Fruit fly (Drosophila melanogaster) whole organism, prepupa: Measurements from ENCODE around the gene PGRP-LB.

Experiments used
- Blimp-1 ChIP-seq: fragments of 200-800 bp; sonication (Bioruptor generic); optimal IDR thresholded peaks from 3 replicates; lab custom pipeline; 2017; ENCODE audit warnings: missing biosample characterization, missing genetic modification characterization, mild to moderate bottlenecking, moderate library complexity, missing genetic modification reagents
- CG10631 ChIP-seq: fragments of 200-800 bp; sonication (Bioruptor generic); optimal IDR thresholded peaks from 2 replicates; lab custom pipeline; 2016; ENCODE audit warnings: missing biosample characterization, missing genetic modification characterization
- CG10669 ChIP-seq: fragments of 200-800 bp; sonication (Bioruptor generic); optimal IDR thresholded peaks from 3 replicates; lab custom pipeline; 2018; ENCODE audit warnings: missing biosample characterization, mild to moderate bottlenecking, missing genetic modification characterization, moderate library complexity
- CG15336 ChIP-seq: fragments of 200-800 bp; sonication (Bioruptor generic); IDR thresholded peaks from 2 replicates; pipeline ENCODE4 v1.3.6; 2022; ENCODE audit warnings: missing biosample characterization, missing genetic modification characterization
- CG1621 ChIP-seq: fragments of 200-800 bp; sonication (Bioruptor generic); optimal IDR thresholded peaks from 3 replicates; lab custom pipeline; 2018; ENCODE audit warnings: missing biosample characterization, mild to moderate bottlenecking, missing genetic modification characterization
- CG16779 ChIP-seq: fragments of 200-800 bp; sonication (Bioruptor generic); optimal IDR thresholded peaks from 3 replicates; lab custom pipeline; 2017; ENCODE audit warnings: missing biosample characterization, mild to moderate bottlenecking, missing genetic modification characterization
- CG3032 ChIP-seq: fragments of 200-800 bp; optimal IDR thresholded peaks from 2 replicates; lab custom pipeline; 2019; ENCODE audit warnings: missing biosample characterization, mild to moderate bottlenecking, missing genetic modification characterization, moderate library complexity
- CG31627 ChIP-seq: fragments of 200-800 bp; sonication (Bioruptor generic); optimal IDR thresholded peaks from 3 replicates; lab custom pipeline; 2016; ENCODE audit warnings: missing biosample characterization, missing genetic modification characterization
- CG32006 ChIP-seq: fragments of 200-800 bp; sonication (Bioruptor generic); optimal IDR thresholded peaks from 3 replicates; lab custom pipeline; 2017; ENCODE audit warnings: missing biosample characterization, mild to moderate bottlenecking, missing genetic modification characterization
- CG34406 ChIP-seq: fragments of 200-800 bp; sonication (Bioruptor generic); optimal IDR thresholded peaks from 3 replicates; lab custom pipeline; 2016; ENCODE audit warnings: missing biosample characterization, missing genetic modification characterization
- CG3919 ChIP-seq: fragments of 200-800 bp; sonication (Bioruptor generic); optimal IDR thresholded peaks from 3 replicates; lab custom pipeline; 2016; ENCODE audit warnings: missing biosample characterization, missing genetic modification characterization
- CG6163 ChIP-seq: fragments of 200-800 bp; sonication (Bioruptor generic); IDR thresholded peaks from 3 replicates; pipeline ENCODE4 v1.3.6; 2022; ENCODE audit warnings: missing biosample characterization, missing genetic modification characterization
- CG6276 ChIP-seq: fragments of 200-800 bp; sonication (Bioruptor generic); optimal IDR thresholded peaks from 2 replicates; lab custom pipeline; 2017; ENCODE audit warnings: missing biosample characterization, mild to moderate bottlenecking, missing genetic modification characterization
- CG6792 ChIP-seq: fragments of 200-800 bp; sonication (Bioruptor generic); optimal IDR thresholded peaks from 3 replicates; lab custom pipeline; 2016; ENCODE audit warnings: missing biosample characterization, missing genetic modification characterization
- CG6808 ChIP-seq: fragments of 200-800 bp; sonication (Bioruptor generic); optimal IDR thresholded peaks from 3 replicates; lab custom pipeline; 2017; ENCODE audit warnings: missing biosample characterization, missing genetic modification characterization, mild to moderate bottlenecking, moderate library complexity, missing genetic modification reagents
- CG6854 ChIP-seq: fragments of 200-800 bp; sonication (Bioruptor generic); optimal IDR thresholded peaks from 2 replicates; lab custom pipeline; 2017; ENCODE audit warnings: missing biosample characterization, mild to moderate bottlenecking, missing genetic modification characterization
- CG7368 ChIP-seq: fragments of 200-800 bp; sonication (Bioruptor generic); optimal IDR thresholded peaks from 3 replicates; lab custom pipeline; 2016; ENCODE audit warnings: missing biosample characterization, missing genetic modification characterization
- CG8319 ChIP-seq: fragments of 200-800 bp; sonication (Bioruptor generic); optimal IDR thresholded peaks from 3 replicates; lab custom pipeline; 2016; ENCODE audit warnings: missing biosample characterization, missing genetic modification characterization
- CG8632 ChIP-seq: fragments of 200-800 bp; sonication (Bioruptor generic); optimal IDR thresholded peaks from 3 replicates; lab custom pipeline; 2016; ENCODE audit warnings: missing biosample characterization, missing genetic modification characterization
- CG9139 ChIP-seq: fragments of 200-800 bp; sonication (Bioruptor generic); optimal IDR thresholded peaks from 3 replicates; lab custom pipeline; 2017; ENCODE audit warnings: missing biosample characterization, mild to moderate bottlenecking, missing genetic modification characterization
- Eip75B ChIP-seq: fragments of 200-800 bp; sonication (Bioruptor generic); optimal IDR thresholded peaks from 3 replicates; lab custom pipeline; 2016; ENCODE audit warnings: missing biosample characterization, missing genetic modification characterization
- Eip78C ChIP-seq: fragments of 200-800 bp; sonication (Bioruptor generic); peaks from one replicate; lab custom pipeline; 2016; ENCODE audit warnings: missing biosample characterization, missing genetic modification characterization
- Eip93F ChIP-seq: fragments of 200-800 bp; sonication (Bioruptor generic); optimal IDR thresholded peaks from 2 replicates; lab custom pipeline; 2016; ENCODE audit warnings: missing biosample characterization, mild to moderate bottlenecking, missing genetic modification characterization
- Ets21C ChIP-seq: fragments of 200-800 bp; sonication (Bioruptor generic); optimal IDR thresholded peaks from 3 replicates; lab custom pipeline; 2016; ENCODE audit warnings: missing biosample characterization, missing genetic modification characterization
- Ets96B ChIP-seq: fragments of 200-800 bp; optimal IDR thresholded peaks from 2 replicates; lab custom pipeline; 2019; ENCODE audit warnings: missing biosample characterization, mild to moderate bottlenecking, missing genetic modification characterization, moderate library complexity
- Hr38 ChIP-seq: sonication (Bioruptor generic); optimal IDR thresholded peaks from 2 replicates; lab custom pipeline; 2016; ENCODE audit warnings: missing biosample characterization, missing genetic modification characterization
- Hr39 ChIP-seq: fragments of 200-800 bp; sonication (Bioruptor generic); optimal IDR thresholded peaks from 2 replicates; lab custom pipeline; 2016; ENCODE audit warnings: missing biosample characterization, missing genetic modification characterization
- Hr4 ChIP-seq: fragments of 200-800 bp; sonication (Bioruptor generic); optimal IDR thresholded peaks from 3 replicates; lab custom pipeline; 2016; ENCODE audit warnings: missing biosample characterization, missing genetic modification characterization
- Met ChIP-seq: fragments of 200-800 bp; sonication (Bioruptor generic); optimal IDR thresholded peaks from 3 replicates; lab custom pipeline; 2016; ENCODE audit warnings: missing biosample characterization, missing genetic modification characterization
- Smox ChIP-seq: fragments of 200-800 bp; sonication (Bioruptor generic); optimal IDR thresholded peaks from 3 replicates; lab custom pipeline; 2016; ENCODE audit warnings: missing biosample characterization, missing genetic modification characterization
- Sox102F ChIP-seq: fragments of 200-800 bp; sonication (Bioruptor generic); optimal IDR thresholded peaks from 2 replicates; lab custom pipeline; 2016; ENCODE audit warnings: missing biosample characterization, mild to moderate bottlenecking, missing genetic modification characterization
- Sox15 ChIP-seq: fragments of 200-800 bp; sonication (Bioruptor generic); optimal IDR thresholded peaks from 3 replicates; lab custom pipeline; 2016; ENCODE audit warnings: missing biosample characterization, missing genetic modification characterization
- acj6 ChIP-seq: fragments of 200-800 bp; sonication (Bioruptor generic); optimal IDR thresholded peaks from 3 replicates; lab custom pipeline; 2016; ENCODE audit warnings: missing biosample characterization, missing genetic modification characterization
- dac ChIP-seq: fragments of 200-800 bp; sonication (Bioruptor generic); optimal IDR thresholded peaks from 2 replicates; lab custom pipeline; 2017; ENCODE audit warnings: missing biosample characterization, mild to moderate bottlenecking, missing genetic modification characterization
- dsx ChIP-seq: fragments of 200-800 bp; optimal IDR thresholded peaks from 3 replicates; lab custom pipeline; 2019; ENCODE audit warnings: missing biosample characterization, mild to moderate bottlenecking, missing genetic modification characterization, moderate library complexity; ENCODE audit not compliant: poor library complexity, severe bottlenecking
- eg ChIP-seq: fragments of 200-800 bp; sonication (Bioruptor generic); IDR thresholded peaks from 3 replicates; pipeline ENCODE4 v1.3.6; 2022; ENCODE audit warnings: missing biosample characterization, missing genetic modification characterization
- esn ChIP-seq: fragments of 200-800 bp; sonication (Bioruptor generic); optimal IDR thresholded peaks from 2 replicates; lab custom pipeline; 2016; ENCODE audit warnings: missing biosample characterization, mild to moderate bottlenecking, missing genetic modification characterization, moderate library complexity
- net ChIP-seq: fragments of 200-800 bp; sonication (Bioruptor generic); optimal IDR thresholded peaks from 3 replicates; lab custom pipeline; 2016; ENCODE audit warnings: missing biosample characterization, missing genetic modification characterization
- pdm3 ChIP-seq: fragments of 200-800 bp; sonication (Bioruptor generic); optimal IDR thresholded peaks from 3 replicates; lab custom pipeline; 2016; ENCODE audit warnings: missing biosample characterization, missing genetic modification characterization
- salr ChIP-seq, 2 experiments: fragments of 200-800 bp; sonication (Bioruptor generic); optimal IDR thresholded peaks; 3 replicates each; lab custom pipeline; 2016 to 2018; ENCODE audit warnings: missing biosample characterization in 2 of 2, missing genetic modification characterization in 2 of 2, mild to moderate bottlenecking in 1 of 2
- spab ChIP-seq: fragments of 200-800 bp; sonication (Bioruptor generic); optimal IDR thresholded peaks from 2 replicates; lab custom pipeline; 2017; ENCODE audit warnings: missing biosample characterization, mild to moderate bottlenecking, missing genetic modification characterization, missing genetic modification reagents
- ss ChIP-seq, 2 experiments: fragments of 200-800 bp; sonication (Bioruptor generic); optimal IDR thresholded peaks; 2 replicates in 1 of 2; 3 replicates in 1 of 2; lab custom pipeline; 2017 to 2018; ENCODE audit warnings: mild to moderate bottlenecking in 2 of 2, missing biosample characterization in 2 of 2, missing genetic modification characterization in 2 of 2, moderate library complexity in 1 of 2
- svp ChIP-seq: fragments of 200-800 bp; sonication (Bioruptor generic); peaks from one replicate; lab custom pipeline; 2016; ENCODE audit warnings: missing biosample characterization, missing genetic modification characterization
- topi ChIP-seq: fragments of 200-800 bp; sonication (Bioruptor generic); optimal IDR thresholded peaks from 3 replicates; lab custom pipeline; 2016; ENCODE audit warnings: missing biosample characterization, missing genetic modification characterization

The PGRP-LB gene

DNA sequence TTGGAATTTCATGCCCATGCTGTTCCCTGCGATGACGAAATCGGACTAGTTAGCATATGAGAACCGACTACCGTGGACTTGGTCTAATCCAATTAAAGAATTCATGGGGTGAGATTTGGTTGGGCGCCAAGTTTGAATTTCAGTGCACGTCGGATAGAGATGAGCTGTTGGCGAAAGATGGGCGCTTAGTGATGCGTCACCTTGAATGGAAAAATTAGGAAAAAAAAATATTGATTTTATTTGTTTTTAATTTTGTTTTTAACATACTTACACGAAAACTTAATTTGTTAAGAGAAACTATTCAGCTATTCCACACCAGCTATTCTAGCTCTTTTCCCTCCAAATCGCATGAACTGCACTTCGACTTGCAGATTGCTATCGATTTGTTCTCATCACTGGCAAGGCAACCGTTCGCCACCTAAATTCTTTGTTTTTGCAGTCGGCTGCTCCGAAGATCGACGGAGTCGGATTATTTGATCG is 38.7 kb downstream of the PGRP-LB start, which contains the start of the genes ninaG and Sptz (continued):
- TF ChIP-seq esn (GFP tag; lab: Kevin White, UChicago), result peak; percentile 95
- TF ChIP-seq eg (GFP tag; lab: Robert Waterston, UW), result peak; percentile 92
- peak; percentile 98 for TF ChIP-seq svp
- TF ChIP-seq Hr4 (GFP tag; lab: Kevin White, UChicago), result no peak
- peak; percentile 50 for TF ChIP-seq Hr38 (GFP tag; lab: Kevin White, UChicago)
- TF ChIP-seq spab (GFP tag; lab: Kevin White, UChicago), result no peak
- peak; percentile 94 for TF ChIP-seq Sox15 (GFP tag; lab: Kevin White, UChicago)
- peak; percentile 76 for TF ChIP-seq Eip93F (GFP tag; lab: Kevin White, UChicago)
- TF ChIP-seq CG34406 (GFP tag; lab: Kevin White, UChicago), result peak; percentile 86
- peak; percentile 96 for TF ChIP-seq Ets21C
- TF ChIP-seq net, result peak; percentile 88
- no peak for TF ChIP-seq Met (GFP tag; lab: Kevin White, UChicago)
- TF ChIP-seq Blimp-1, result peak; percentile 76
- peak; percentile 85 for TF ChIP-seq CG1621 (tag; lab: Kevin White, UChicago)
- peak; percentile 91 for TF ChIP-seq Eip75B (GFP tag; lab: Kevin White, UChicago)
- peak; percentile 93 for TF ChIP-seq Smox (GFP tag; lab: Kevin White, UChicago)
- peak; percentile 85 for TF ChIP-seq CG8632 (GFP tag; lab: Kevin White, UChicago)
- no peak for TF ChIP-seq CG7368
- peak; percentile 89 for TF ChIP-seq dac
- peak; percentile 98 for TF ChIP-seq CG31627 (GFP tag; lab: Kevin White, UChicago)
- peak; percentile 94 for TF ChIP-seq CG10631 (GFP tag; lab: Kevin White, UChicago)
- peak; percentile 91 for TF ChIP-seq CG6792 (GFP tag; lab: Kevin White, UChicago)
- peak; percentile 84 for TF ChIP-seq CG15336 (GFP tag; lab: Robert Waterston, UW)
- peak; percentile 96 for TF ChIP-seq acj6 (GFP tag; lab: Kevin White, UChicago)
- no peak for TF ChIP-seq dsx
- TF ChIP-seq Hr39 (GFP tag; lab: Kevin White, UChicago), result peak; percentile 97
- TF ChIP-seq CG9139, result no peak
- TF ChIP-seq ss (GFP tag; optimal IDR thresholded peaks at IDR 0.05; lab: Kevin White, UChicago), result no peak
- TF ChIP-seq CG10669, result no peak
- TF ChIP-seq CG3919 (GFP tag; lab: Kevin White, UChicago), result peak; percentile 93
- TF ChIP-seq CG6163, result peak; percentile 93
- peak; percentile 88 for TF ChIP-seq Sox102F (GFP tag; lab: Kevin White, UChicago)
- peak; percentile 65 for TF ChIP-seq CG16779
- TF ChIP-seq CG3032 (tag; lab: Kevin White, UChicago), result peak; percentile 89
- peak; percentile 94 for TF ChIP-seq pdm3 (GFP tag; lab: Kevin White, UChicago)
- peak; percentile 69 for TF ChIP-seq CG6854 (GFP tag; lab: Kevin White, UChicago)
- peak; percentile 93 for TF ChIP-seq topi
- peak; percentile 98 for TF ChIP-seq Eip78C
- peak; percentile 89 for TF ChIP-seq CG8319

DNA sequence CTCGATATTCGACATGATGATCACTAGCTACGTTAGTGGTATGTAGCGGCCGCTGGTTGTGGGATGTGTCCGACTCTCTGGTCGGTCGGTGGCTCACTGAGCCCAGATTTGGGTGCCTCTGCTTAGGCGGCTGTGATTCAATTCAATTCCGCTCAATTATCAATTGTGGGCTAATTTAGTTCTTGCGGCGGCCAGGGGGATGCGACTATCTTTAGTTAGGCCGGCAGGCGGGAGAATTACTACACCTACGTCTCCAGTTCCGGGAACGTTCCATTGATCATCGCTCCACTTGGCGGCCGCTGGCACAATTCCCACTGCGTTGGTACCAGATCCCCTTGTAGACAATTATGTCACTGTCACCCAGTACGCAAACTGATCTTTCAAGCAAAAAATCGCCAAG is 41.8 kb downstream of the PGRP-LB start, which contains the start of the genes bumpel and CG45676:
bumpel (minus strand) TSS at position 101 of the 400 bp plus-strand sequence.
CG45676 (plus strand) TSS at position 318 of the 400 bp plus-strand sequence.
- TF ChIP-seq CG6792 (GFP tag; lab: Kevin White, UChicago), result no peak
- no peak for TF ChIP-seq CG7368

DNA sequence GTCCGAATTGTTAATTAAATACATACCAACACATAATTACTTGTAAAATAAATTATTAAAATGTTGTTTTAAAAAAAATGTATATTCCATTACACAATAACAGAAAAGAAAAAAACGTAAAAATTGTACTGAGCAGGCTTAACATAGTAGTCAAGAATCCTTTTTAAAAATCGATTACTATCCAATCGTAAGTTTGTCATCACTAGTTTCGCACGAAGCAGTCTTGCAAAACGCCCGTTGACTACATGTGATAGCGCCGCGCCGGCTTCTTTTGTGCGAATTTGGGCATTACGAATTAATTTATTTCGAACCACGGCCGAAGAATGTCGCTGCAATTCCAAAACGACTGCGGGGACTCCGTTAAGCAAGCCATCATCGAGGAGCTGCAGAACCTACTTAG is 48.0 kb downstream of the PGRP-LB start, which contains the start of gene Ipo9:
Ipo9 (plus strand) TSS at position 152 of the 400 bp plus-strand sequence.
- no peak for TF ChIP-seq salr (GFP tag; optimal IDR thresholded peaks at IDR 0.05; lab: Kevin White, UChicago)
- TF ChIP-seq CG3919 (GFP tag; lab: Kevin White, UChicago), result no peak
- TF ChIP-seq CG6808 (GFP tag; lab: Kevin White, UChicago), result no peak
- TF ChIP-seq CG8319, result no peak
- no peak for TF ChIP-seq CG32006 (GFP tag; lab: Kevin White, UChicago)
- TF ChIP-seq Hr4 (GFP tag; lab: Kevin White, UChicago), result no peak
- TF ChIP-seq CG15336 (GFP tag; lab: Robert Waterston, UW), result no peak
- no peak for TF ChIP-seq eg (GFP tag; lab: Robert Waterston, UW)
- TF ChIP-seq spab (GFP tag; lab: Kevin White, UChicago), result no peak
- TF ChIP-seq dsx, result no peak
- no peak for TF ChIP-seq CG31627 (GFP tag; lab: Kevin White, UChicago)
- no peak for TF ChIP-seq CG7368
- no peak for TF ChIP-seq Eip93F (GFP tag; lab: Kevin White, UChicago)
- no peak for TF ChIP-seq acj6 (GFP tag; lab: Kevin White, UChicago)
- no peak for TF ChIP-seq Ets96B
- no peak for TF ChIP-seq Eip78C
- TF ChIP-seq dac, result no peak
- TF ChIP-seq CG6276 (GFP tag; lab: Kevin White, UChicago), result no peak
- no peak for TF ChIP-seq CG34406 (GFP tag; lab: Kevin White, UChicago)
- TF ChIP-seq Smox (GFP tag; lab: Kevin White, UChicago), result no peak
